Worm (Caenorhabditis elegans) whole organism, L1 larva: Measurements from ENCODE around the gene F11G11.15.

Source experiments
- F16B12.6 ChIP-seq: fragments of 150-350 bp; optimal IDR thresholded peaks from 2 replicates; lab custom pipeline; 2014; ENCODE audit warnings: missing biosample characterization, missing genetic modification characterization
- aha-1 ChIP-seq: fragments of 150-350 bp; optimal IDR thresholded peaks from 2 replicates; lab custom pipeline; 2014; ENCODE audit warnings: missing biosample characterization, missing genetic modification characterization
- ama-1 ChIP-seq: fragments of 150-350 bp; optimal IDR thresholded peaks from 2 replicates; lab custom pipeline; 2014
- ceh-63 ChIP-seq: fragments of 200-800 bp; sonication (Bioruptor generic); optimal IDR thresholded peaks from 2 replicates; lab custom pipeline; 2018; ENCODE audit warnings: mild to moderate bottlenecking, missing genetic modification characterization, missing compliant biosample characterization
- ceh-82 ChIP-seq, 3 experiments: fragments of 150-350 bp in 1 of 3; sonication (generic microtip) in 2 of 3; optimal IDR thresholded peaks; 2 replicates each; lab custom pipeline; 2014 to 2017; ENCODE audit warnings: missing biosample characterization in 3 of 3, missing genetic modification characterization in 3 of 3
- ceh-90 ChIP-seq: sonication (generic microtip); optimal IDR thresholded peaks from 2 replicates; lab custom pipeline; 2016; ENCODE audit warnings: missing genetic modification characterization, missing compliant biosample characterization
- ces-1 ChIP-seq: fragments of 150-350 bp; optimal IDR thresholded peaks from 2 replicates; lab custom pipeline; 2014; ENCODE audit warnings: missing biosample characterization, missing genetic modification reagents, missing genetic modification characterization
- efl-1 ChIP-seq, 4 experiments: fragments of 150-350 bp; optimal IDR thresholded peaks in 3 of 4; peaks in 1 of 4; 1 replicate in 1 of 4; 2 replicates in 3 of 4; lab custom pipeline; 2014; ENCODE audit warnings: missing biosample characterization in 2 of 4, missing genetic modification characterization in 2 of 4, missing genetic modification reagents in 2 of 4
- elt-2 ChIP-seq: sonication (generic microtip); optimal IDR thresholded peaks from 2 replicates; lab custom pipeline; 2016; ENCODE audit warnings: missing genetic modification characterization, mild to moderate bottlenecking, inconsistent platforms, missing compliant biosample characterization, missing genetic modification reagents
- ets-5 ChIP-seq: fragments of 200-800 bp; sonication (Bioruptor generic); IDR thresholded peaks from 2 replicates; pipeline ENCODE4 v1.3.6; 2022; ENCODE audit warnings: missing genetic modification characterization, missing compliant biosample characterization
- fkh-8 ChIP-seq: sonication (generic microtip); optimal IDR thresholded peaks from 2 replicates; lab custom pipeline; 2016; ENCODE audit warnings: mild to moderate bottlenecking, missing genetic modification characterization, missing compliant biosample characterization
- hlh-4 ChIP-seq: sonication (generic microtip); optimal IDR thresholded peaks from 2 replicates; lab custom pipeline; 2016; ENCODE audit warnings: mild to moderate bottlenecking, missing genetic modification characterization, missing compliant biosample characterization
- hpl-2 ChIP-seq: fragments of 150-350 bp; optimal IDR thresholded peaks from 2 replicates; lab custom pipeline; 2014; ENCODE audit warnings: missing biosample characterization, missing genetic modification reagents, missing genetic modification characterization
- isw-1 ChIP-seq: fragments of 200-800 bp; sonication (Bioruptor generic); IDR thresholded peaks from 2 replicates; pipeline ENCODE4 v1.3.6; 2022; ENCODE audit warnings: missing genetic modification characterization, missing compliant biosample characterization
- lin-13 ChIP-seq: fragments of 150-350 bp; optimal IDR thresholded peaks from 2 replicates; lab custom pipeline; 2014; ENCODE audit warnings: missing biosample characterization, missing genetic modification reagents, missing genetic modification characterization
- lin-15B ChIP-seq: fragments of 150-350 bp; sonication (generic microtip); optimal IDR thresholded peaks from 3 replicates; lab custom pipeline; 2014; ENCODE audit warnings: missing biosample characterization, missing genetic modification characterization
- lin-39 ChIP-seq: fragments of 150-350 bp; optimal IDR thresholded peaks from 2 replicates; lab custom pipeline; 2014; ENCODE audit warnings: missing biosample characterization, missing genetic modification reagents, missing genetic modification characterization
- lir-3 ChIP-seq: sonication (generic microtip); optimal IDR thresholded peaks from 2 replicates; lab custom pipeline; 2016; ENCODE audit warnings: mild to moderate bottlenecking, missing genetic modification characterization, moderate library complexity, missing compliant biosample characterization; ENCODE audit not compliant: poor library complexity
- lsy-2 ChIP-seq, 2 experiments: fragments of 150-350 bp; optimal IDR thresholded peaks; 2 replicates each; lab custom pipeline; 2014; ENCODE audit warnings: missing biosample characterization in 2 of 2, missing genetic modification characterization in 2 of 2
- mdl-1 ChIP-seq, 2 experiments: fragments of 150-350 bp; optimal IDR thresholded peaks; 2 replicates each; lab custom pipeline; 2014 to 2017; ENCODE audit warnings: missing biosample characterization in 2 of 2, missing genetic modification characterization in 2 of 2, inconsistent platforms in 1 of 2
- mef-2 ChIP-seq: fragments of 150-350 bp; optimal IDR thresholded peaks from 2 replicates; lab custom pipeline; 2014; ENCODE audit warnings: missing biosample characterization, missing genetic modification characterization
- mep-1 ChIP-seq: fragments of 150-350 bp; optimal IDR thresholded peaks from 2 replicates; lab custom pipeline; 2014; ENCODE audit warnings: missing biosample characterization, missing genetic modification characterization
- nhr-11 ChIP-seq: fragments of 150-350 bp; optimal IDR thresholded peaks from 2 replicates; lab custom pipeline; 2014; ENCODE audit warnings: missing biosample characterization, missing genetic modification characterization
- nhr-19 ChIP-seq: fragments of 200-800 bp; sonication (Bioruptor generic); conservative IDR thresholded peaks from 2 replicates; pipeline ENCODE4 v1.3.6; 2022; ENCODE audit warnings: missing genetic modification characterization, missing compliant biosample characterization
- nhr-20 ChIP-seq: sonication (generic microtip); optimal IDR thresholded peaks from 2 replicates; lab custom pipeline; 2016; ENCODE audit warnings: mild to moderate bottlenecking, missing genetic modification characterization, missing compliant biosample characterization
- nhr-71 ChIP-seq: sonication (generic microtip); optimal IDR thresholded peaks from 2 replicates; lab custom pipeline; 2016; ENCODE audit warnings: mild to moderate bottlenecking, missing genetic modification characterization, moderate library complexity, missing compliant biosample characterization
- nhr-76 ChIP-seq: sonication (generic microtip); optimal IDR thresholded peaks from 2 replicates; lab custom pipeline; 2017; ENCODE audit warnings: missing biosample characterization, missing genetic modification characterization
- nhr-77 ChIP-seq: fragments of 150-350 bp; optimal IDR thresholded peaks from 2 replicates; lab custom pipeline; 2014; ENCODE audit warnings: missing biosample characterization, missing genetic modification characterization
- nhr-84 ChIP-seq: sonication (generic microtip); optimal IDR thresholded peaks from 2 replicates; lab custom pipeline; 2017; ENCODE audit warnings: missing biosample characterization, missing genetic modification characterization
- nhr-85 ChIP-seq: sonication (generic microtip); peaks from one replicate; lab custom pipeline; 2016; ENCODE audit warnings: missing genetic modification characterization, inconsistent platforms, missing compliant biosample characterization
- rnt-1 ChIP-seq: sonication (generic microtip); optimal IDR thresholded peaks from 2 replicates; lab custom pipeline; 2016; ENCODE audit warnings: mild to moderate bottlenecking, missing genetic modification characterization, moderate library complexity, missing compliant biosample characterization
- snpc-4 ChIP-seq: fragments of 150-350 bp; optimal IDR thresholded peaks from 2 replicates; lab custom pipeline; 2014; ENCODE audit warnings: missing biosample characterization, missing genetic modification characterization
- sox-4 ChIP-seq: sonication (generic microtip); optimal IDR thresholded peaks from 2 replicates; lab custom pipeline; 2016; ENCODE audit warnings: missing genetic modification characterization, missing compliant biosample characterization
- sptf-1 ChIP-seq: fragments of 150-350 bp; optimal IDR thresholded peaks from 2 replicates; lab custom pipeline; 2014; ENCODE audit warnings: missing biosample characterization, missing genetic modification characterization
- sup-37 ChIP-seq: fragments of 200-800 bp; sonication (Bioruptor generic); optimal IDR thresholded peaks from 2 replicates; lab custom pipeline; 2018; ENCODE audit warnings: mild to moderate bottlenecking, missing genetic modification characterization, missing compliant biosample characterization
- swsn-7 ChIP-seq: sonication (generic microtip); optimal IDR thresholded peaks from 2 replicates; lab custom pipeline; 2016; ENCODE audit warnings: missing genetic modification characterization, missing compliant biosample characterization
- tbx-2 ChIP-seq: sonication (generic microtip); optimal IDR thresholded peaks from 2 replicates; lab custom pipeline; 2016; ENCODE audit warnings: missing genetic modification characterization, missing compliant biosample characterization
- tlp-1 ChIP-seq: fragments of 150-350 bp; optimal IDR thresholded peaks from 2 replicates; lab custom pipeline; 2014; ENCODE audit warnings: missing biosample characterization, missing genetic modification characterization
- unc-130 ChIP-seq: fragments of 150-350 bp; optimal IDR thresholded peaks from 2 replicates; lab custom pipeline; 2017; ENCODE audit warnings: missing biosample characterization, missing genetic modification characterization, inconsistent platforms
- unc-30 ChIP-seq: sonication (generic microtip); optimal IDR thresholded peaks from 2 replicates; lab custom pipeline; 2017; ENCODE audit warnings: missing biosample characterization, missing genetic modification characterization
- zip-4 ChIP-seq: fragments of 200-800 bp; sonication (Bioruptor generic); optimal IDR thresholded peaks from 2 replicates; lab custom pipeline; 2018; ENCODE audit warnings: mild to moderate bottlenecking, missing genetic modification characterization, moderate library complexity, missing compliant biosample characterization
- ztf-11 ChIP-seq, 2 experiments: sonication (generic microtip); optimal IDR thresholded peaks; 2 replicates each; lab custom pipeline; 2016 to 2017; ENCODE audit warnings: missing genetic modification characterization in 2 of 2, missing biosample characterization in 1 of 2, missing compliant biosample characterization in 1 of 2

F11G11.15 gene

ce11 chrII:4827734-4828609 is 46.7 kb upstream of the F11G11.15 start, which contains the start of the genes fbxb-88 and tbck-1 (continued):
- peak; percentile 21 for TF ChIP-seq lin-15B (tag; lab: Kevin White, UChicago)
- peak; percentile 44 for TF ChIP-seq snpc-4 (tag; lab: Kevin White, UChicago)
- TF ChIP-seq ztf-11 (tag; optimal IDR thresholded peaks at IDR 0.05; lab: Kevin White, UChicago): peak in 1 of 2 experiments; percentile 14
- TF ChIP-seq isw-1 (GFP tag; lab: Robert Waterston, UW): peak; percentile 8; the same call in 1 of the 2 replicates
- TF ChIP-seq tlp-1 (tag; lab: Kevin White, UChicago): no peak
- no peak for TF ChIP-seq hpl-2 (GFP tag; lab: Kevin White, UChicago)
- no peak for TF ChIP-seq sptf-1 (tag; lab: Kevin White, UChicago)
- TF ChIP-seq nhr-77: no peak
- TF ChIP-seq fkh-8 (tag; lab: Kevin White, UChicago): no peak
- peak; percentile 59 for TF ChIP-seq swsn-7 (tag; lab: Kevin White, UChicago)
- no peak for TF ChIP-seq ets-5 (GFP tag; lab: Robert Waterston, UW)
- TF ChIP-seq mef-2: no peak
- TF ChIP-seq nhr-84 (tag; lab: Kevin White, UChicago): no peak
- TF ChIP-seq tbx-2 (tag; lab: Kevin White, UChicago): peak; percentile 62
- no peak for TF ChIP-seq nhr-11 (tag; lab: Kevin White, UChicago)
- TF ChIP-seq unc-130 (tag; lab: Kevin White, UChicago): peak; percentile 30
- TF ChIP-seq nhr-20 (tag; lab: Kevin White, UChicago): peak; percentile 58
- peak; percentile 80 for TF ChIP-seq nhr-85 (tag; lab: Kevin White, UChicago)
- TF ChIP-seq unc-30: no peak
- TF ChIP-seq hlh-4 (tag; lab: Kevin White, UChicago): no peak
- no peak for TF ChIP-seq sox-4 (tag; lab: Kevin White, UChicago)
- TF ChIP-seq efl-1 (optimal IDR thresholded peaks at IDR 0.05; lab: Kevin White, UChicago): peak; percentile 96 to 97
- peak; percentile 97 to 99 for TF ChIP-seq efl-1 (GFP tag; optimal IDR thresholded peaks at IDR 0.05 in 1 of 2; lab: Kevin White, UChicago)
- TF ChIP-seq F16B12.6 (tag; lab: Kevin White, UChicago): peak; percentile 94
- TF ChIP-seq ceh-90 (tag; lab: Kevin White, UChicago): no peak
- peak; percentile 55 for TF ChIP-seq rnt-1 (tag; lab: Kevin White, UChicago)
- peak; percentile 27 for TF ChIP-seq lir-3 (tag; lab: Kevin White, UChicago)
- TF ChIP-seq ama-1: no peak
- no peak for TF ChIP-seq lin-13 (GFP tag; lab: Kevin White, UChicago)
- peak in 2 of 3 experiments; percentile 53 to 62 for TF ChIP-seq ceh-82 (tag; optimal IDR thresholded peaks at IDR 0.05; lab: Kevin White, UChicago)
- TF ChIP-seq nhr-71: no peak
- TF ChIP-seq mdl-1 (tag; optimal IDR thresholded peaks at IDR 0.05; lab: Kevin White, UChicago): no peak
- TF ChIP-seq nhr-19: peak; percentile 52
- peak; percentile 67 for TF ChIP-seq mep-1 (tag; lab: Kevin White, UChicago)
- peak; percentile 51 for TF ChIP-seq elt-2 (tag; lab: Kevin White, UChicago)
- no peak for TF ChIP-seq zip-4
- TF ChIP-seq lin-39 (tag; lab: Kevin White, UChicago): peak; percentile 44
- TF ChIP-seq nhr-76 (tag; lab: Kevin White, UChicago): no peak
- TF ChIP-seq ces-1: no peak
- TF ChIP-seq lsy-2 (tag; optimal IDR thresholded peaks at IDR 0.05; lab: Kevin White, UChicago): peak; percentile 70 to 82
- no peak for TF ChIP-seq ceh-63 (GFP tag; lab: Kevin White, UChicago)
- no peak for TF ChIP-seq sup-37 (GFP tag; lab: Kevin White, UChicago)
- TF ChIP-seq aha-1: no peak
